Worm (Caenorhabditis elegans) whole organism, L4 larva: ENCODE data around the gene ZK418.13.

Experiments
- D1046.2 ChIP-seq: fragments of 200-800 bp; sonication (Bioruptor generic); IDR thresholded peaks from 2 replicates; pipeline ENCODE4 v1.3.6; 2022; ENCODE audit warnings: missing genetic modification characterization, missing compliant biosample characterization
- F10B5.3 ChIP-seq: sonication (generic microtip); optimal IDR thresholded peaks from 2 replicates; lab custom pipeline; 2016; ENCODE audit warnings: mild to moderate bottlenecking, missing genetic modification characterization, missing compliant biosample characterization
- F37D6.2 ChIP-seq: sonication (generic microtip); optimal IDR thresholded peaks from 2 replicates; lab custom pipeline; 2016; ENCODE audit warnings: mild to moderate bottlenecking, missing genetic modification characterization, missing compliant biosample characterization
- R02D3.7 ChIP-seq: fragments of 150-350 bp; sonication (generic microtip); optimal IDR thresholded peaks from 3 replicates; lab custom pipeline; 2014; ENCODE audit warnings: missing biosample characterization, missing genetic modification characterization
- T26A8.4 ChIP-seq: fragments of 200-800 bp; sonication (Bioruptor generic); IDR thresholded peaks from 2 replicates; pipeline ENCODE4 v1.3.6; 2022; ENCODE audit warnings: missing genetic modification characterization, missing compliant biosample characterization
- Y105C5A.15 ChIP-seq: fragments of 200-800 bp; sonication (Bioruptor generic); IDR thresholded peaks from 2 replicates; pipeline ENCODE4 v1.3.6; 2022; ENCODE audit warnings: missing genetic modification characterization, missing compliant biosample characterization
- Y5F2A.4 ChIP-seq: fragments of 200-800 bp; sonication (Bioruptor generic); optimal IDR thresholded peaks from 2 replicates; lab custom pipeline; 2018; ENCODE audit warnings: mild to moderate bottlenecking, missing genetic modification characterization, missing compliant biosample characterization
- Y75B8A.6 ChIP-seq: fragments of 200-800 bp; sonication (Bioruptor generic); IDR thresholded peaks from 2 replicates; pipeline ENCODE4 v1.3.6; 2022; ENCODE audit warnings: missing genetic modification reagents, missing genetic modification characterization, missing compliant biosample characterization
- ZK337.2 ChIP-seq: fragments of 200-800 bp; sonication (Bioruptor generic); IDR thresholded peaks from 2 replicates; pipeline ENCODE4 v1.3.6; 2022; ENCODE audit warnings: missing genetic modification reagents, missing genetic modification characterization, missing compliant biosample characterization
- aha-1 ChIP-seq: fragments of 150-350 bp; peaks from one replicate; lab custom pipeline; 2014; ENCODE audit warnings: missing biosample characterization, missing genetic modification characterization
- attf-4 ChIP-seq: sonication (generic microtip); optimal IDR thresholded peaks from 3 replicates; lab custom pipeline; 2017; ENCODE audit warnings: missing biosample characterization, missing genetic modification characterization
- ceh-20 ChIP-seq: fragments of 200-800 bp; sonication (Bioruptor generic); IDR thresholded peaks from 2 replicates; pipeline ENCODE4 v1.3.6; 2022; ENCODE audit warnings: missing genetic modification reagents, missing genetic modification characterization, missing compliant biosample characterization
- daf-12 ChIP-seq: fragments of 150-350 bp; optimal IDR thresholded peaks from 2 replicates; lab custom pipeline; 2014; ENCODE audit warnings: missing biosample characterization, missing genetic modification reagents, missing genetic modification characterization
- dmd-6 ChIP-seq: fragments of 200-800 bp; sonication (Bioruptor generic); IDR thresholded peaks from 2 replicates; pipeline ENCODE4 v1.3.6; 2022; ENCODE audit warnings: missing genetic modification reagents, missing genetic modification characterization, missing compliant biosample characterization
- dmd-8 ChIP-seq: fragments of 200-800 bp; sonication (Bioruptor generic); IDR thresholded peaks from 2 replicates; pipeline ENCODE4 v1.3.6; 2022; ENCODE audit warnings: missing genetic modification characterization, missing compliant biosample characterization
- dmd-9 ChIP-seq: fragments of 200-800 bp; sonication (Bioruptor generic); IDR thresholded peaks from 2 replicates; pipeline ENCODE4 v1.3.6; 2022; ENCODE audit warnings: missing genetic modification reagents, missing genetic modification characterization, missing compliant biosample characterization
- egl-27 ChIP-seq: sonication (generic microtip); optimal IDR thresholded peaks from 3 replicates; lab custom pipeline; 2017; ENCODE audit warnings: missing biosample characterization, missing genetic modification reagents, missing genetic modification characterization
- hif-1 ChIP-seq, 2 experiments: sonication (generic microtip); optimal IDR thresholded peaks; 2 replicates each; lab custom pipeline; 2016 to 2017; ENCODE audit warnings: missing compliant biosample characterization in 2 of 2, missing genetic modification characterization in 2 of 2, missing genetic modification reagents in 2 of 2, missing genotype in 2 of 2, mild to moderate bottlenecking in 1 of 2
- jun-1 ChIP-seq: fragments of 150-350 bp; optimal IDR thresholded peaks from 2 replicates; lab custom pipeline; 2014; ENCODE audit warnings: missing biosample characterization, missing genetic modification reagents, missing genetic modification characterization
- lim-7 ChIP-seq: fragments of 200-800 bp; sonication (Bioruptor generic); IDR thresholded peaks from 2 replicates; pipeline ENCODE4 v1.3.6; 2022; ENCODE audit warnings: missing genetic modification characterization, missing compliant biosample characterization
- lin-1 ChIP-seq: fragments of 200-800 bp; sonication (Bioruptor generic); IDR thresholded peaks from 2 replicates; pipeline ENCODE4 v1.3.6; 2022; ENCODE audit warnings: missing genetic modification reagents, missing genetic modification characterization, missing compliant biosample characterization
- lin-15B ChIP-seq: fragments of 150-350 bp; sonication (generic microtip); optimal IDR thresholded peaks from 3 replicates; lab custom pipeline; 2014; ENCODE audit warnings: missing biosample characterization, missing genetic modification characterization
- lin-38 ChIP-seq: fragments of 200-800 bp; sonication (Bioruptor generic); IDR thresholded peaks from 2 replicates; pipeline ENCODE4 v1.3.6; 2022; ENCODE audit warnings: missing genetic modification reagents, missing genetic modification characterization, missing compliant biosample characterization
- lsy-2 ChIP-seq, 2 experiments: fragments of 150-350 bp in 1 of 2; sonication (generic microtip) in 1 of 2; optimal IDR thresholded peaks; 2 replicates each; lab custom pipeline; 2014 to 2017; ENCODE audit warnings: missing biosample characterization in 2 of 2, missing genetic modification characterization in 2 of 2
- mdl-1 ChIP-seq, 2 experiments: fragments of 150-350 bp in 1 of 2; sonication (generic microtip) in 1 of 2; optimal IDR thresholded peaks; 2 replicates each; lab custom pipeline; 2014 to 2017; ENCODE audit warnings: missing biosample characterization in 2 of 2, missing genetic modification characterization in 2 of 2
- nhr-25 ChIP-seq: sonication (generic microtip); optimal IDR thresholded peaks from 2 replicates; lab custom pipeline; 2017; ENCODE audit warnings: missing genetic modification characterization, mild to moderate bottlenecking, missing compliant biosample characterization, antibody characterized with exemption, moderate library complexity, borderline replicate concordance; ENCODE audit not compliant: insufficient read depth
- nhr-76 ChIP-seq: fragments of 150-350 bp; optimal IDR thresholded peaks from 2 replicates; lab custom pipeline; 2014; ENCODE audit warnings: missing biosample characterization, missing genetic modification characterization
- nhr-77 ChIP-seq: fragments of 150-350 bp; optimal IDR thresholded peaks from 2 replicates; lab custom pipeline; 2014; ENCODE audit warnings: missing biosample characterization, missing genetic modification characterization
- pqm-1 ChIP-seq: sonication (generic microtip); optimal IDR thresholded peaks from 2 replicates; lab custom pipeline; 2017; ENCODE audit warnings: missing biosample characterization, missing genetic modification characterization
- rbr-2 ChIP-seq: sonication (generic microtip); optimal IDR thresholded peaks from 2 replicates; lab custom pipeline; 2016; ENCODE audit warnings: missing genotype, missing genetic modification characterization, missing compliant biosample characterization
- saeg-2 ChIP-seq: fragments of 200-800 bp; sonication (Bioruptor generic); IDR thresholded peaks from 2 replicates; pipeline ENCODE4 v1.3.6; 2022; ENCODE audit warnings: missing genetic modification reagents, missing genetic modification characterization, missing compliant biosample characterization
- sdz-12 ChIP-seq: fragments of 200-800 bp; sonication (Bioruptor generic); optimal IDR thresholded peaks from 2 replicates; lab custom pipeline; 2018; ENCODE audit warnings: mild to moderate bottlenecking, missing genetic modification characterization, missing compliant biosample characterization
- tag-97 ChIP-seq: fragments of 200-800 bp; sonication (Bioruptor generic); IDR thresholded peaks from 2 replicates; pipeline ENCODE4 v1.3.6; 2022; ENCODE audit warnings: missing genetic modification characterization, missing compliant biosample characterization
- unc-39 ChIP-seq: sonication (generic microtip); optimal IDR thresholded peaks from 2 replicates; lab custom pipeline; 2017; ENCODE audit warnings: missing biosample characterization, missing genetic modification characterization
- unc-62 ChIP-seq, 3 experiments: fragments of 150-350 bp in 1 of 3; sonication (generic microtip); optimal IDR thresholded peaks in 2 of 3; peaks in 1 of 3; 1 replicate in 1 of 3; 2 replicates in 2 of 3; lab custom pipeline; 2014 to 2017; ENCODE audit warnings: missing biosample characterization in 3 of 3, missing genetic modification characterization in 3 of 3, missing genetic modification reagents in 3 of 3, missing genotype in 1 of 3
- vab-7 ChIP-seq: fragments of 200-800 bp; sonication (Bioruptor generic); IDR thresholded peaks from 2 replicates; pipeline ENCODE4 v1.3.6; 2022; ENCODE audit warnings: missing genetic modification reagents, missing genetic modification characterization, missing compliant biosample characterization
- zag-1 ChIP-seq: fragments of 150-350 bp; optimal IDR thresholded peaks from 2 replicates; lab custom pipeline; 2014; ENCODE audit warnings: missing biosample characterization, missing genetic modification characterization
- zfp-2 ChIP-seq: sonication (generic microtip); optimal IDR thresholded peaks from 2 replicates; lab custom pipeline; 2016; ENCODE audit warnings: mild to moderate bottlenecking, missing genetic modification characterization, missing compliant biosample characterization
- ztf-11 ChIP-seq: fragments of 150-350 bp; optimal IDR thresholded peaks from 2 replicates; lab custom pipeline; 2014; ENCODE audit warnings: missing biosample characterization, missing genetic modification characterization

Gene ZK418.13

DNA sequence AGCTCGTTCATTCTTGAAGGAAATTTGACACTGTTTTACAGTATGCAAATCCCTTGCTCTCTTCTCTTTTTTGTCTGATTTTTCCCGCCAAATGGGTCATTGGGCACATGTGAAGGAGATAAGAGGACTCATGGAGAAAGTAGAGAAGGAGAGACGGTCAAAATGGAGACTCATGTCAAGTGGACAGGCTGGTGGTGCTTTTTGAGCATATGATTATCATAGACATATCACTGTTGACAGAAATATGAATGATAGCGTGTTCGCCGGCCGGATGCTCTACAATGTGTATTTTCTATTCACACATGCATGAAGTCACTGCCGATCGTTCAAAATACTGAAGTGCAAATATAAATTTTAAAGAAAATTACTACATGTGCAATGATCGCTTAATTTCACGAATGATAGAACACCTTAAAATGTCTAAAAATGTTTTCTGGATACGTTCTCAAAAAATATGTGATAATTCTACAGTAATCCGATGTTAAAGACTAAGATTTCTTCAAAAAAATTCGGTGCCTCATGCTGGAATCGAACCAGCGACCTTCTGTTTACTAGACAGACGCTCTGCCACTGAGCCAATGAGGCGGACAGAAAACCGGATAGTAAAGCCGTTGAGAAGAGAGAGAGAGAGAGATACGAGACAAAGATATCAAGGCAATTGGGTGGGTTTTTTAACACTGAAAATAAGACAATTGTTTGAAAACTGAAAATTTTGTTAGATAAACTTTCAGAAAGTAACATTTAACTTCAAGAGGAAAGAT, 46.1 kb downstream of the ZK418.13 start (continued):
- TF ChIP-seq lin-38 (GFP tag; lab: Robert Waterston, UW) (peak; percentile 62), dmd-9 (GFP tag; lab: Robert Waterston, UW) (no peak), vab-7 (0 out of 2 replicates have a peak, but pooled peaks have one; percentile 28), ceh-20 (GFP tag; lab: Robert Waterston, UW) (no peak), rbr-2 (peak; percentile 30), F37D6.2 (tag; lab: Kevin White, UChicago) (peak; percentile 12), F10B5.3 (tag; lab: Kevin White, UChicago) (no peak), dmd-6 (GFP tag; lab: Robert Waterston, UW) (peak; percentile 61), saeg-2 (GFP tag; lab: Robert Waterston, UW) (no peak), lim-7 (GFP tag; lab: Robert Waterston, UW) (0 out of 2 replicates have a peak, but pooled peaks have one; percentile 44), unc-62 (GFP tag; optimal IDR thresholded peaks at IDR 0.05 in 1 of 2; lab: Kevin White, UChicago) (peak in 1 of 2 experiments; percentile 95), unc-62 (tag; optimal IDR thresholded peaks at IDR 0.05; lab: Kevin White, UChicago) (no peak), pqm-1 (tag; lab: Kevin White, UChicago) (no peak), ZK337.2 (GFP tag; lab: Robert Waterston, UW) (no peak), ztf-11 (tag; lab: Kevin White, UChicago) (no peak), Y5F2A.4 (GFP tag; lab: Kevin White, UChicago) (peak; percentile 29), aha-1 (tag; lab: Kevin White, UChicago) (peak; percentile 48), lsy-2 (tag; optimal IDR thresholded peaks at IDR 0.05; lab: Kevin White, UChicago) (peak in 1 of 2 experiments; percentile 66), R02D3.7 (no peak), Y75B8A.6 (GFP tag; lab: Robert Waterston, UW) (no peak), lin-1 (GFP tag; lab: Robert Waterston, UW) (peak; percentile 54; the same call in 1 of the 2 replicates), mdl-1 (tag; optimal IDR thresholded peaks at IDR 0.05; lab: Kevin White, UChicago) (no peak), zfp-2 (tag; lab: Kevin White, UChicago) (no peak)
- TF ChIP-seq, all 104 proteins: peak for 28

DNA sequence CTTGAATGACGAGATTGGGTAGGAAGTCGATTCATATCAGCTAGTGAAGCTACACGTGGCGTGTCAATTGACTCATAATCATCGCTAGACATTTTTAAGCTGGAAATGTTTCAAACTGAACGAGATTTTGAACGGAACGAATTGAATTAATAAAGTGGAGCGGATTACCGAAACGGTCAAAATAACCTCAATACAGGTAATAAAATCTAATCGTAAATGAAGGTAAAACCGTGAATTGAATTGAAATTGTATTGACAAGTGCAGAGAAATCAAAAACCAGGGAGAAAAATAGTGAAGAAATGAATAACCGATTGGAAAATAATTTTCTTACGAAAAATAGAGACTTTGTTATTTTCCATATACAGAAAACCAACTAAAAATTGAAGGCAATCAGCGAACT, 47.2 kb downstream of the ZK418.13 start, which contains the start of gene cyk-1:
Gene cyk-1 (minus strand): TSS at position 101 of the 400 bp plus-strand sequence.
- TF ChIP-seq ztf-11 (tag; lab: Kevin White, UChicago) (no peak), nhr-77 (tag; lab: Kevin White, UChicago) (no peak), jun-1 (tag; lab: Kevin White, UChicago) (no peak), zag-1 (tag; lab: Kevin White, UChicago) (no peak), sdz-12 (GFP tag; lab: Kevin White, UChicago) (no peak), pqm-1 (tag; lab: Kevin White, UChicago) (no peak), attf-4 (no peak), D1046.2 (GFP tag; lab: Robert Waterston, UW) (no peak), tag-97 (GFP tag; lab: Robert Waterston, UW) (no peak), lin-15B (no peak), nhr-76 (tag; lab: Kevin White, UChicago) (no peak), hif-1 (tag; optimal IDR thresholded peaks at IDR 0.05; lab: Kevin White, UChicago) (no peak), dmd-8 (GFP tag; lab: Robert Waterston, UW) (no peak), T26A8.4 (GFP tag; lab: Robert Waterston, UW) (no peak), Y105C5A.15 (no peak), nhr-25 (tag; lab: Kevin White, UChicago) (no peak), egl-27 (tag; lab: Kevin White, UChicago) (no peak), unc-39 (tag; lab: Kevin White, UChicago) (no peak), daf-12 (no peak)
